Fruit fly (Drosophila melanogaster) S2 (cell line): ENCODE data around the gene CG11980.

ENCODE experiments used
- CG8478 ChIP-seq: fragments of >200 bp; optimal IDR thresholded peaks from 2 replicates; lab custom pipeline; 2018
- CTCF ChIP-seq, 2 experiments: fragments of >200 bp; optimal IDR thresholded peaks; 2 replicates each; lab custom pipeline; 2018

dm6 chr3R:9013765-9014380 is 10.1 kb downstream of the CG11980 start:
- TF ChIP-seq CG8478 (lab: Kevin White, UChicago) = no peak
- no peak for TF ChIP-seq CTCF (optimal IDR thresholded peaks at IDR 0.05; lab: Kevin White, UChicago)
